Fruit fly (Drosophila melanogaster): ENCODE data around the gene tal-2A.

The tal-2A gene

dm6 chr3R:13803892-13804710 lies 8.8 kb upstream of the tal-2A start (continued):
- TF ChIP-seq slbo (GFP tag; IDR thresholded peaks at IDR 0.05), result 0 out of 2 replicates have a peak, but pooled peaks have one; percentile 9
- no peak for TF ChIP-seq CG15514 (GFP tag; optimal IDR thresholded peaks at IDR 0.05)
- TF ChIP-seq CG10959 (GFP tag; IDR thresholded peaks at IDR 0.05), result no peak
- TF ChIP-seq CG14050 (GFP tag; IDR thresholded peaks at IDR 0.05), result no peak
- TF ChIP-seq Adf1 (GFP tag; IDR thresholded peaks at IDR 0.05), result no peak
- TF ChIP-seq CG33557 (GFP tag; optimal IDR thresholded peaks at IDR 0.05), result no peak
- no peak for TF ChIP-seq CG10321 (GFP tag; IDR thresholded peaks at IDR 0.05)
- TF ChIP-seq CG18764 (GFP tag; optimal IDR thresholded peaks at IDR 0.05), result no peak
- TF ChIP-seq CG7372 (GFP tag; IDR thresholded peaks at IDR 0.05), result no peak
- peak; percentile 29 for TF ChIP-seq CG1233 (GFP tag; optimal IDR thresholded peaks at IDR 0.05)
- TF ChIP-seq CrebB (tag; optimal IDR thresholded peaks at IDR 0.05), result no peak
- no peak for TF ChIP-seq amos (GFP tag; IDR thresholded peaks at IDR 0.05; ENCODE audit: partially characterized antibody)
- TF ChIP-seq pros (GFP tag; optimal IDR thresholded peaks at IDR 0.05), result peak; percentile 96
- no peak for TF ChIP-seq Opbp (GFP tag; IDR thresholded peaks at IDR 0.05; ENCODE audit: partially characterized antibody)
- TF ChIP-seq scrt (GFP tag; optimal IDR thresholded peaks at IDR 0.05), result peak; percentile 8
- TF ChIP-seq esg (GFP tag; conservative IDR thresholded peaks at IDR 0.05), result no peak
- TF ChIP-seq CG15269 (tag; optimal IDR thresholded peaks at IDR 0.05), result peak; percentile 53
- no peak for TF ChIP-seq grn (GFP tag; optimal IDR thresholded peaks at IDR 0.05)
- 0 out of 2 replicates have a peak, but pooled peaks have one; percentile 2 for TF ChIP-seq H2.0 (GFP tag; IDR thresholded peaks at IDR 0.05)
- TF ChIP-seq HLH54F (GFP tag; optimal IDR thresholded peaks at IDR 0.05), result no peak
- TF ChIP-seq CG9437 (GFP tag; optimal IDR thresholded peaks at IDR 0.05), result peak; percentile 34
- TF ChIP-seq nau (GFP tag; optimal IDR thresholded peaks at IDR 0.05), result peak; percentile 15
- TF ChIP-seq CG32767 (GFP tag; IDR thresholded peaks at IDR 0.05), result no peak
- TF ChIP-seq vvl (GFP tag; IDR thresholded peaks at IDR 0.05), result no peak; the same call in 1 of the 2 replicates
- TF ChIP-seq trem (tag; optimal IDR thresholded peaks at IDR 0.05), result no peak
- peak; percentile 36 for TF ChIP-seq CG3281 (GFP tag; optimal IDR thresholded peaks at IDR 0.05)
- TF ChIP-seq wor (GFP tag; IDR thresholded peaks at IDR 0.05), result no peak
- TF ChIP-seq tup (GFP tag; optimal IDR thresholded peaks at IDR 0.05), result no peak
- peak in 1 of 2 experiments; percentile 51 for TF ChIP-seq Hr78 (GFP tag; optimal IDR thresholded peaks at IDR 0.05)
- no peak for TF ChIP-seq crc (GFP tag; optimal IDR thresholded peaks at IDR 0.05)
- peak; percentile 46 for TF ChIP-seq CG13296 (GFP tag; optimal IDR thresholded peaks at IDR 0.05)
- no peak for TF ChIP-seq CG17568 (GFP tag; optimal IDR thresholded peaks at IDR 0.05)
- no peak for TF ChIP-seq Awh (GFP tag; IDR thresholded peaks at IDR 0.05)
- no peak for TF ChIP-seq CG11695 (GFP tag; IDR thresholded peaks at IDR 0.05)
- TF ChIP-seq btn (GFP tag; optimal IDR thresholded peaks at IDR 0.05), result no peak
- TF ChIP-seq croc (GFP tag; conservative IDR thresholded peaks at IDR 0.05), result no peak
- TF ChIP-seq CG10267 (tag; optimal IDR thresholded peaks at IDR 0.05), result peak; percentile 31
- TF ChIP-seq ap (GFP tag; IDR thresholded peaks at IDR 0.05), result no peak
- TF ChIP-seq CG10654 (GFP tag; optimal IDR thresholded peaks at IDR 0.05), result no peak
- no peak for TF ChIP-seq Trl (optimal IDR thresholded peaks at IDR 0.05)
- no peak for TF ChIP-seq Trl (GFP tag; optimal IDR thresholded peaks at IDR 0.05)
- TF ChIP-seq Dp (GFP tag; optimal IDR thresholded peaks at IDR 0.05), result no peak
- no peak for TF ChIP-seq CG12769 (tag; optimal IDR thresholded peaks at IDR 0.05)
- TF ChIP-seq dm (GFP tag; optimal IDR thresholded peaks at IDR 0.05), result no peak
- TF ChIP-seq Hr39 (optimal IDR thresholded peaks at IDR 0.05), result no peak
- TF ChIP-seq CG34224 (GFP tag; IDR thresholded peaks at IDR 0.05; ENCODE audit: partially characterized antibody), result no peak
- TF ChIP-seq CkIIα-i1 (GFP tag; IDR thresholded peaks at IDR 0.05), result no peak
- no peak for TF ChIP-seq sna (GFP tag; IDR thresholded peaks at IDR 0.05; ENCODE audit: partially characterized antibody)
- no peak for TF ChIP-seq CG2202 (tag; optimal IDR thresholded peaks at IDR 0.05)
- TF ChIP-seq CG11398 (GFP tag; optimal IDR thresholded peaks at IDR 0.05), result no peak

Data from whole organism, embryonic.